Fruit fly (Drosophila melanogaster) whole organism, embryonic: ENCODE data around the gene IntS10.

Experiments used
- Atf-2 ChIP-seq: fragments of 200-800 bp; sonication (Bioruptor generic); optimal IDR thresholded peaks from 2 replicates; lab custom pipeline; 2016; ENCODE audit warnings: missing biosample characterization, missing genetic modification characterization
- Atf3 ChIP-seq: fragments of 200-800 bp; sonication (Bioruptor generic); optimal IDR thresholded peaks from 3 replicates; lab custom pipeline; 2016; ENCODE audit warnings: missing biosample characterization, missing genetic modification characterization
- Bgb ChIP-seq: fragments of 200-800 bp; sonication (Bioruptor generic); IDR thresholded peaks from 2 replicates; pipeline ENCODE4 v1.3.6; 2022; ENCODE audit warnings: missing biosample characterization, missing genetic modification characterization; ENCODE audit not compliant: partially characterized antibody
- CG10209 ChIP-seq: fragments of 200-800 bp; sonication (Bioruptor generic); optimal IDR thresholded peaks from 3 replicates; lab custom pipeline; 2017; ENCODE audit warnings: missing biosample characterization, mild to moderate bottlenecking, missing genetic modification characterization, missing genetic modification reagents
- CG10543 ChIP-seq: fragments of 200-800 bp; sonication (Bioruptor generic); optimal IDR thresholded peaks from 3 replicates; lab custom pipeline; 2017; ENCODE audit warnings: missing biosample characterization, mild to moderate bottlenecking, missing genetic modification characterization, moderate library complexity
- CG10654 ChIP-seq: fragments of 200-800 bp; sonication (Bioruptor generic); optimal IDR thresholded peaks from 2 replicates; lab custom pipeline; 2016; ENCODE audit warnings: missing biosample characterization, missing genetic modification characterization
- CG10979 ChIP-seq: fragments of 200-800 bp; sonication (Bioruptor generic); optimal IDR thresholded peaks from 2 replicates; lab custom pipeline; 2018; ENCODE audit warnings: missing biosample characterization, mild to moderate bottlenecking, missing genetic modification characterization, moderate library complexity
- CG13123 ChIP-seq: fragments of 200-800 bp; sonication (Bioruptor generic); optimal IDR thresholded peaks from 2 replicates; lab custom pipeline; 2016; ENCODE audit warnings: missing biosample characterization, missing genetic modification characterization
- CG13424 ChIP-seq: fragments of 200-800 bp; sonication (Bioruptor generic); optimal IDR thresholded peaks from 2 replicates; lab custom pipeline; 2019; ENCODE audit warnings: missing biosample characterization, mild to moderate bottlenecking, missing genetic modification characterization, moderate library complexity
- CG15073 ChIP-seq: fragments of 200-800 bp; sonication (Bioruptor generic); optimal IDR thresholded peaks from 2 replicates; lab custom pipeline; 2016; ENCODE audit warnings: missing biosample characterization, missing genetic modification characterization
- CG15696 ChIP-seq: fragments of 200-800 bp; sonication (Bioruptor generic); optimal IDR thresholded peaks from 2 replicates; lab custom pipeline; 2019; ENCODE audit warnings: missing biosample characterization, mild to moderate bottlenecking, missing genetic modification characterization, moderate library complexity
- CG1603 ChIP-seq: fragments of 200-800 bp; sonication (Bioruptor generic); optimal IDR thresholded peaks from 2 replicates; lab custom pipeline; 2019; ENCODE audit warnings: missing biosample characterization, mild to moderate bottlenecking, missing genetic modification characterization, moderate library complexity
- CG17328 ChIP-seq: fragments of 200-800 bp; sonication (Bioruptor generic); IDR thresholded peaks from 2 replicates; pipeline ENCODE4 v1.3.6; 2022; ENCODE audit warnings: missing biosample characterization, missing genetic modification characterization
- CG17359 ChIP-seq: fragments of 200-800 bp; sonication (Bioruptor generic); optimal IDR thresholded peaks from 3 replicates; lab custom pipeline; 2018; ENCODE audit warnings: missing biosample characterization, mild to moderate bottlenecking, missing genetic modification characterization, moderate library complexity
- CG1792 ChIP-seq: fragments of 200-800 bp; sonication (Bioruptor generic); optimal IDR thresholded peaks from 2 replicates; lab custom pipeline; 2016; ENCODE audit warnings: missing biosample characterization, missing genetic modification characterization
- CG18011 ChIP-seq: fragments of 200-800 bp; sonication (Bioruptor generic); optimal IDR thresholded peaks from 2 replicates; lab custom pipeline; 2017; ENCODE audit warnings: missing biosample characterization, missing genetic modification characterization, mild to moderate bottlenecking, moderate library complexity, missing genotype
- CG2120 ChIP-seq: fragments of 200-800 bp; sonication (Bioruptor generic); optimal IDR thresholded peaks from 3 replicates; lab custom pipeline; 2016; ENCODE audit warnings: missing biosample characterization, missing genetic modification characterization
- CG3995 ChIP-seq: fragments of 200-800 bp; sonication (Bioruptor generic); optimal IDR thresholded peaks from 3 replicates; lab custom pipeline; 2016; ENCODE audit warnings: missing biosample characterization, missing genetic modification characterization
- CG4282 ChIP-seq: fragments of 200-800 bp; sonication (Bioruptor generic); optimal IDR thresholded peaks from 2 replicates; lab custom pipeline; 2016; ENCODE audit warnings: missing biosample characterization, missing genetic modification characterization
- CG4820 ChIP-seq: fragments of 200-800 bp; sonication (Bioruptor generic); optimal IDR thresholded peaks from 3 replicates; lab custom pipeline; 2016; ENCODE audit warnings: missing biosample characterization, missing genetic modification characterization
- CG5180 ChIP-seq: fragments of 200-800 bp; sonication (Bioruptor generic); optimal IDR thresholded peaks from 3 replicates; lab custom pipeline; 2017; ENCODE audit warnings: missing biosample characterization, missing genetic modification characterization, mild to moderate bottlenecking, moderate library complexity, missing genetic modification reagents
- CG6254 ChIP-seq: fragments of 200-800 bp; sonication (Bioruptor generic); optimal IDR thresholded peaks from 3 replicates; lab custom pipeline; 2017; ENCODE audit warnings: mild to moderate bottlenecking, missing biosample characterization, missing genetic modification reagents, missing genetic modification characterization
- CG6689 ChIP-seq: fragments of 200-800 bp; sonication (Bioruptor generic); IDR thresholded peaks from 2 replicates; pipeline ENCODE4 v1.3.6; 2022; ENCODE audit warnings: missing biosample characterization, missing genetic modification characterization
- CG7271 ChIP-seq: fragments of 200-800 bp; sonication (Bioruptor generic); optimal IDR thresholded peaks from 2 replicates; lab custom pipeline; 2018; ENCODE audit warnings: missing biosample characterization, mild to moderate bottlenecking, missing genetic modification characterization, moderate library complexity
- CG7963 ChIP-seq: fragments of 200-800 bp; sonication (Bioruptor generic); IDR thresholded peaks from 3 replicates; pipeline ENCODE4 v1.3.6; 2022; ENCODE audit warnings: missing biosample characterization, missing genetic modification characterization; ENCODE audit not compliant: partially characterized antibody
- CG8359 ChIP-seq: fragments of 200-800 bp; sonication (Bioruptor generic); optimal IDR thresholded peaks from 2 replicates; lab custom pipeline; 2017; ENCODE audit warnings: missing biosample characterization, mild to moderate bottlenecking, missing genetic modification characterization, borderline replicate concordance
- CG8924 ChIP-seq: fragments of 200-800 bp; optimal IDR thresholded peaks from 3 replicates; lab custom pipeline; 2019; ENCODE audit warnings: missing biosample characterization, mild to moderate bottlenecking, missing genetic modification characterization, moderate library complexity
- CHES-1-like ChIP-seq: fragments of 200-800 bp; sonication (Bioruptor generic); optimal IDR thresholded peaks from 2 replicates; lab custom pipeline; 2016; ENCODE audit warnings: missing biosample characterization, missing genetic modification characterization
- CkIIα-i1 ChIP-seq: fragments of 200-800 bp; sonication (Bioruptor generic); IDR thresholded peaks from 2 replicates; pipeline ENCODE4 v1.3.6; 2022; ENCODE audit warnings: missing biosample characterization, missing genetic modification characterization
- Hr3 ChIP-seq: fragments of 200-800 bp; sonication (Bioruptor generic); optimal IDR thresholded peaks from 3 replicates; lab custom pipeline; 2016; ENCODE audit warnings: missing biosample characterization, missing genetic modification characterization
- Hr51 ChIP-seq, 2 experiments: fragments of 200-800 bp; sonication (Bioruptor generic); optimal IDR thresholded peaks; 2 replicates in 1 of 2; 3 replicates in 1 of 2; lab custom pipeline; 2016 to 2018; ENCODE audit warnings: missing biosample characterization in 2 of 2, missing genetic modification characterization in 2 of 2, mild to moderate bottlenecking in 1 of 2, moderate library complexity in 1 of 2
- Hr78 ChIP-seq, 2 experiments: fragments of 200-800 bp in 1 of 2; fragments of >200 bp in 1 of 2; sonication (Bioruptor generic) in 1 of 2; optimal IDR thresholded peaks; 2 replicates each; lab custom pipeline; 2017 to 2019; ENCODE audit warnings: missing biosample characterization in 2 of 2, missing genetic modification characterization in 2 of 2, mild to moderate bottlenecking in 1 of 2, moderate library complexity in 1 of 2
- MBD-R2 ChIP-seq: fragments of 200-800 bp; sonication (Bioruptor generic); IDR thresholded peaks from 2 replicates; pipeline ENCODE4 v1.3.6; 2022; ENCODE audit warnings: missing biosample characterization, missing genetic modification characterization
- Max ChIP-seq: fragments of 200-800 bp; sonication (Bioruptor generic); optimal IDR thresholded peaks from 2 replicates; lab custom pipeline; 2016; ENCODE audit warnings: missing biosample characterization, mild to moderate bottlenecking, missing genetic modification characterization
- NC2α ChIP-seq: fragments of 200-800 bp; sonication (Bioruptor generic); optimal IDR thresholded peaks from 2 replicates; lab custom pipeline; 2016; ENCODE audit warnings: missing biosample characterization, missing genetic modification characterization
- Spps ChIP-seq: fragments of 200-800 bp; sonication (Bioruptor generic); optimal IDR thresholded peaks from 2 replicates; lab custom pipeline; 2018; ENCODE audit warnings: missing biosample characterization, mild to moderate bottlenecking, missing genetic modification characterization
- Sry-β ChIP-seq: fragments of 200-800 bp; sonication (Bioruptor generic); optimal IDR thresholded peaks from 2 replicates; lab custom pipeline; 2018; ENCODE audit warnings: missing biosample characterization, mild to moderate bottlenecking, missing genetic modification characterization, moderate library complexity
- cas ChIP-seq: fragments of 200-800 bp; sonication (Bioruptor generic); IDR thresholded peaks from 2 replicates; pipeline ENCODE4 v1.3.6; 2022; ENCODE audit warnings: missing biosample characterization, missing genetic modification characterization
- gce ChIP-seq: fragments of 200-800 bp; sonication (Bioruptor generic); IDR thresholded peaks from 3 replicates; pipeline ENCODE4 v1.3.6; 2022; ENCODE audit warnings: missing biosample characterization, missing genetic modification characterization
- grau ChIP-seq: fragments of 200-800 bp; optimal IDR thresholded peaks from 3 replicates; lab custom pipeline; 2019; ENCODE audit warnings: missing biosample characterization, mild to moderate bottlenecking, missing genetic modification characterization, moderate library complexity
- jumu ChIP-seq: fragments of 200-800 bp; sonication (Bioruptor generic); optimal IDR thresholded peaks from 3 replicates; lab custom pipeline; 2016; ENCODE audit warnings: missing biosample characterization, missing genetic modification characterization
- kay ChIP-seq: fragments of 200-800 bp; sonication (Bioruptor generic); optimal IDR thresholded peaks from 2 replicates; lab custom pipeline; 2016; ENCODE audit warnings: missing biosample characterization, missing genetic modification characterization
- pan ChIP-seq, 4 experiments: fragments of >200 bp in 3 of 4; fragments of 200-800 bp in 1 of 4; sonication (Bioruptor generic) in 1 of 4; optimal IDR thresholded peaks in 3 of 4; IDR thresholded peaks in 1 of 4; 2 replicates each; pipeline versions ENCODE4 v1.3.6 to Lab custom; 2017 to 2022; ENCODE audit warnings: missing biosample characterization in 2 of 4, missing genetic modification characterization in 2 of 4, mixed read lengths in 1 of 4
- scrt ChIP-seq: fragments of 200-800 bp; sonication (Bioruptor generic); optimal IDR thresholded peaks from 2 replicates; lab custom pipeline; 2018; ENCODE audit warnings: missing biosample characterization, mild to moderate bottlenecking, missing genetic modification characterization, moderate library complexity
- sima ChIP-seq: fragments of 200-800 bp; sonication (Bioruptor generic); optimal IDR thresholded peaks from 2 replicates; lab custom pipeline; 2016; ENCODE audit warnings: missing biosample characterization, missing genetic modification characterization
- ttk ChIP-seq: fragments of 200-800 bp; sonication (Bioruptor generic); IDR thresholded peaks from 2 replicates; pipeline ENCODE4 v2.1.2; 2022; ENCODE audit warnings: missing biosample characterization, missing genetic modification characterization
- vfl ChIP-seq: fragments of 200-800 bp; sonication (Bioruptor generic); optimal IDR thresholded peaks from 2 replicates; lab custom pipeline; 2016; ENCODE audit warnings: missing biosample characterization, missing genetic modification characterization
- zen2 ChIP-seq: fragments of 200-800 bp; sonication (Bioruptor generic); IDR thresholded peaks from 3 replicates; pipeline ENCODE4 v1.3.6; 2022; ENCODE audit warnings: missing biosample characterization, missing genetic modification characterization; ENCODE audit not compliant: partially characterized antibody

Gene IntS10

DNA sequence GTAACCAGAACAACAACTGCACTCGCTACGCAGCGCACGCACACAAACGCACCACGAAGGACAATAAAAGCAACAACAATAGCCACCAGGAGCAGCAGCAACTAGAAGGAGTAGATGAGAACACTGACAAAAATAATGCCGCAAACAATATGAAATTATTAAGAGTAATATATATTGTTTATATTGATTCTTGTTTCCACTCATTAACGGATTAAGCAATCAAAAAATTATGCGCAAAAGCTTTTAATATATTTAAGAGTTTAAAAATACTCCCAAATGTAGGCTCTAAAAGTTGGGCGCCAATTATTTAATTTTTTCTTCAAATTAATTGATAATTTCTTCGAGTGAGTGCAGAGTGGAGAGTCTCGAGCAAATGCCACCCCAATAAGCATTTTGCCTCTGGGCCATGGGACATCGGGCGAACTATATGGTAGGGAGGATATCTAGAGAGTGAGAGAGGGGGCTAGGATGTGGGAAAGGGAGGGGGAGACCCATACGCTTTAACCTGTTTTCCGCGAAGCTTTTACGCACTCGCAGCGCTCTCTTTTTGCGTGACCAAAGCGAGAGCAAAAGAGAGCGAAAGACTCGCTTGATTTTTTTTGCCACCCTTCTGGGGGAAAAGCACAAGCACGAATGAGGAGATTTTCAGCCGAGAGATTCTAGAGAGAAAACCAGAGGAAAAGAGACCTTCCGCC is 18.4 kb downstream of the IntS10 start, which contains the start of gene Rdh (continued):
- TF ChIP-seq CG10979 (tag; lab: Kevin White, UChicago) (peak; percentile 85), CG7271 (tag; lab: Kevin White, UChicago) (no peak), CG6689 (GFP tag; lab: Robert Waterston, UW) (peak; percentile 63; the same call in 1 of the 2 replicates), grau (tag; lab: Kevin White, UChicago) (peak; percentile 87), Bgb (GFP tag; lab: Robert Waterston, UW) (no peak), Atf-2 (GFP tag; lab: Kevin White, UChicago) (no peak), CG4820 (peak; percentile 71), vfl (peak; percentile 22), CG17328 (GFP tag; lab: Robert Waterston, UW) (peak; percentile 53), pan (optimal IDR thresholded peaks at IDR 0.05; lab: Kevin White, UChicago) (no peak), pan (GFP tag; optimal IDR thresholded peaks at IDR 0.05 in 1 of 2, IDR thresholded peaks at IDR 0.05 in 1 of 2) (peak in 1 of 2 experiments; percentile 19), jumu (no peak), CG13123 (peak; percentile 15), CG4282 (GFP tag; lab: Kevin White, UChicago) (no peak), CG2120 (GFP tag; lab: Kevin White, UChicago) (peak; percentile 81), CG10654 (GFP tag; lab: Kevin White, UChicago) (peak; percentile 63), CG17359 (tag; lab: Kevin White, UChicago) (peak; percentile 79), CG8359 (peak; percentile 49), CHES-1-like (peak; percentile 29), ttk (0 out of 2 replicates have a peak, but pooled peaks have one; percentile 6), NC2α (GFP tag; lab: Kevin White, UChicago) (no peak), Hr78 (GFP tag; optimal IDR thresholded peaks at IDR 0.05; lab: Kevin White, UChicago) (no peak), CG1792 (peak; percentile 2), CG5180 (GFP tag; lab: Kevin White, UChicago) (peak; percentile 73), Max (GFP tag; lab: Kevin White, UChicago) (peak; percentile 77), scrt (GFP tag; lab: Kevin White, UChicago) (peak; percentile 81), CG1603 (tag; lab: Kevin White, UChicago) (no peak), Spps (tag; lab: Kevin White, UChicago) (peak; percentile 10), gce (GFP tag; lab: Robert Waterston, UW) (no peak), Sry-β (GFP tag; lab: Kevin White, UChicago) (no peak), sima (GFP tag; lab: Kevin White, UChicago) (no peak), cas (no peak), CG15073 (no peak), CG7963 (no peak), CG18011 (GFP tag; lab: Kevin White, UChicago) (peak; percentile 29), Hr3 (peak; percentile 73), Atf3 (no peak), CG15696 (peak; percentile 75), zen2 (GFP tag; lab: Robert Waterston, UW) (no peak), kay (GFP tag; lab: Kevin White, UChicago) (peak; percentile 64), CG10543 (GFP tag; lab: Kevin White, UChicago) (peak; percentile 88), CG10209 (peak; percentile 83), CG13424 (tag; lab: Kevin White, UChicago) (peak; percentile 86), CG3995 (GFP tag; lab: Kevin White, UChicago) (peak; percentile 17), CG6254 (peak; percentile 77), CG8924 (tag; lab: Kevin White, UChicago) (peak; percentile 90), MBD-R2 (GFP tag; lab: Robert Waterston, UW) (peak; percentile 43; the same call in 1 of the 2 replicates), CkIIα-i1 (GFP tag; lab: Robert Waterston, UW) (no peak), Hr51 (GFP tag; optimal IDR thresholded peaks at IDR 0.05; lab: Kevin White, UChicago) (peak; percentile 56 to 86)
